Fruit fly (Drosophila melanogaster) whole organism, embryonic: Measurements from ENCODE around the gene Mtp.

Source experiments
- Ada2b ChIP-seq: fragments of 200-800 bp; sonication (Bioruptor generic); IDR thresholded peaks from 2 replicates; pipeline ENCODE4 v1.3.6; 2022; ENCODE audit warnings: missing biosample characterization, missing genetic modification characterization
- CG10431 ChIP-seq: fragments of 200-800 bp; sonication (Bioruptor generic); optimal IDR thresholded peaks from 3 replicates; lab custom pipeline; 2018; ENCODE audit warnings: missing biosample characterization, mild to moderate bottlenecking, missing genetic modification characterization
- CG11456 ChIP-seq: fragments of 200-800 bp; sonication (Bioruptor generic); IDR thresholded peaks from 3 replicates; pipeline ENCODE4 v1.3.6; 2022; ENCODE audit warnings: missing biosample characterization, missing genetic modification characterization
- CG11696 ChIP-seq: fragments of 200-800 bp; sonication (Bioruptor generic); IDR thresholded peaks from 2 replicates; pipeline ENCODE4 v1.3.6; 2022; ENCODE audit warnings: missing biosample characterization, missing genetic modification characterization
- CG11723 ChIP-seq: fragments of 200-800 bp; sonication (Bioruptor generic); optimal IDR thresholded peaks from 2 replicates; lab custom pipeline; 2017; ENCODE audit warnings: missing biosample characterization, mild to moderate bottlenecking, missing genetic modification characterization
- CG12769 ChIP-seq: fragments of 200-800 bp; sonication (Bioruptor generic); optimal IDR thresholded peaks from 2 replicates; lab custom pipeline; 2019; ENCODE audit warnings: missing biosample characterization, mild to moderate bottlenecking, missing genetic modification characterization, moderate library complexity
- CG13624 ChIP-seq: fragments of 200-800 bp; sonication (Bioruptor generic); optimal IDR thresholded peaks from 2 replicates; lab custom pipeline; 2016; ENCODE audit warnings: missing biosample characterization, missing genetic modification characterization
- CG13775 ChIP-seq: fragments of 200-800 bp; sonication (Bioruptor generic); optimal IDR thresholded peaks from 3 replicates; lab custom pipeline; 2017; ENCODE audit warnings: missing biosample characterization, mild to moderate bottlenecking, missing genetic modification characterization
- CG15073 ChIP-seq: fragments of 200-800 bp; sonication (Bioruptor generic); optimal IDR thresholded peaks from 2 replicates; lab custom pipeline; 2016; ENCODE audit warnings: missing biosample characterization, missing genetic modification characterization
- CG1603 ChIP-seq: fragments of 200-800 bp; sonication (Bioruptor generic); optimal IDR thresholded peaks from 2 replicates; lab custom pipeline; 2019; ENCODE audit warnings: missing biosample characterization, mild to moderate bottlenecking, missing genetic modification characterization, moderate library complexity
- CG17829 ChIP-seq: fragments of 200-800 bp; optimal IDR thresholded peaks from 2 replicates; lab custom pipeline; 2019; ENCODE audit warnings: missing biosample characterization, mild to moderate bottlenecking, missing genetic modification characterization, moderate library complexity
- CG2120 ChIP-seq: fragments of 200-800 bp; sonication (Bioruptor generic); optimal IDR thresholded peaks from 3 replicates; lab custom pipeline; 2016; ENCODE audit warnings: missing biosample characterization, missing genetic modification characterization
- CG3065 ChIP-seq: fragments of 200-800 bp; sonication (Bioruptor generic); optimal IDR thresholded peaks from 2 replicates; lab custom pipeline; 2016; ENCODE audit warnings: missing biosample characterization, missing genetic modification characterization
- CG4617 ChIP-seq: fragments of 200-800 bp; sonication (Bioruptor generic); optimal IDR thresholded peaks from 3 replicates; lab custom pipeline; 2016; ENCODE audit warnings: missing biosample characterization, missing genetic modification characterization, borderline replicate concordance
- CG4854 ChIP-seq: fragments of 200-800 bp; sonication (Bioruptor generic); optimal IDR thresholded peaks from 2 replicates; lab custom pipeline; 2016; ENCODE audit warnings: missing biosample characterization, missing genetic modification characterization, inconsistent platforms
- CG6654 ChIP-seq: fragments of 200-800 bp; sonication (Bioruptor generic); optimal IDR thresholded peaks from 2 replicates; lab custom pipeline; 2017; ENCODE audit warnings: missing biosample characterization, mild to moderate bottlenecking, missing genetic modification characterization
- CG7963 ChIP-seq: fragments of 200-800 bp; sonication (Bioruptor generic); IDR thresholded peaks from 3 replicates; pipeline ENCODE4 v1.3.6; 2022; ENCODE audit warnings: missing biosample characterization, missing genetic modification characterization; ENCODE audit not compliant: partially characterized antibody
- CG9932 ChIP-seq: fragments of 200-800 bp; sonication (Bioruptor generic); IDR thresholded peaks from 2 replicates; pipeline ENCODE4 v1.3.6; 2022; ENCODE audit warnings: missing biosample characterization, missing genetic modification characterization
- CkIIα-i1 ChIP-seq: fragments of 200-800 bp; sonication (Bioruptor generic); IDR thresholded peaks from 2 replicates; pipeline ENCODE4 v1.3.6; 2022; ENCODE audit warnings: missing biosample characterization, missing genetic modification characterization
- Dek ChIP-seq: fragments of 200-800 bp; sonication (Bioruptor generic); optimal IDR thresholded peaks from 3 replicates; lab custom pipeline; 2019; ENCODE audit warnings: missing biosample characterization, mild to moderate bottlenecking, missing genetic modification characterization, moderate library complexity
- Drgx ChIP-seq: fragments of 200-800 bp; sonication (Bioruptor generic); IDR thresholded peaks from 2 replicates; pipeline ENCODE4 v1.3.6; 2022; ENCODE audit warnings: missing biosample characterization, missing genetic modification characterization
- Eip74EF ChIP-seq, 2 experiments: fragments of 200-800 bp in 1 of 2; fragments of >200 bp in 1 of 2; sonication (Bioruptor generic) in 1 of 2; optimal IDR thresholded peaks; 2 replicates each; lab custom pipeline; 2017 to 2019; ENCODE audit warnings: missing biosample characterization in 2 of 2, missing genetic modification characterization in 2 of 2, mild to moderate bottlenecking in 1 of 2, moderate library complexity in 1 of 2
- Gug ChIP-seq: fragments of 200-800 bp; sonication (Bioruptor generic); IDR thresholded peaks from 4 replicates; pipeline ENCODE4 v1.3.6; 2022; ENCODE audit warnings: missing biosample characterization, missing genetic modification characterization
- HmgD ChIP-seq: fragments of 200-800 bp; sonication (Bioruptor generic); optimal IDR thresholded peaks from 3 replicates; lab custom pipeline; 2016; ENCODE audit warnings: missing biosample characterization, missing genetic modification characterization
- Mes4 ChIP-seq: fragments of 200-800 bp; sonication (Bioruptor generic); optimal IDR thresholded peaks from 2 replicates; lab custom pipeline; 2016; ENCODE audit warnings: missing biosample characterization, missing genetic modification characterization
- Myb ChIP-seq: fragments of 200-800 bp; sonication (Bioruptor generic); optimal IDR thresholded peaks from 2 replicates; lab custom pipeline; 2016; ENCODE audit warnings: missing biosample characterization, missing genetic modification characterization
- NfI ChIP-seq: fragments of 200-800 bp; sonication (Bioruptor generic); optimal IDR thresholded peaks from 3 replicates; lab custom pipeline; 2018; ENCODE audit warnings: missing biosample characterization, mild to moderate bottlenecking, missing genetic modification characterization, moderate library complexity
- Sry-β ChIP-seq: fragments of 200-800 bp; sonication (Bioruptor generic); optimal IDR thresholded peaks from 2 replicates; lab custom pipeline; 2018; ENCODE audit warnings: missing biosample characterization, mild to moderate bottlenecking, missing genetic modification characterization, moderate library complexity
- Xbp1 ChIP-seq: fragments of 200-800 bp; sonication (Bioruptor generic); optimal IDR thresholded peaks from 3 replicates; lab custom pipeline; 2016; ENCODE audit warnings: missing biosample characterization, mild to moderate bottlenecking, missing genetic modification characterization
- YL-1 ChIP-seq: fragments of 200-800 bp; sonication (Bioruptor generic); optimal IDR thresholded peaks from 3 replicates; lab custom pipeline; 2017; ENCODE audit warnings: missing biosample characterization, mild to moderate bottlenecking, missing genetic modification characterization
- ase ChIP-seq: fragments of 200-800 bp; sonication (Bioruptor generic); IDR thresholded peaks from 3 replicates; pipeline ENCODE4 v1.3.6; 2022; ENCODE audit warnings: missing biosample characterization, missing genetic modification characterization
- bab2 ChIP-seq: fragments of 200-800 bp; sonication (Bioruptor generic); optimal IDR thresholded peaks from 2 replicates; lab custom pipeline; 2016; ENCODE audit warnings: missing biosample characterization, missing genetic modification characterization
- cas ChIP-seq: fragments of 200-800 bp; sonication (Bioruptor generic); IDR thresholded peaks from 2 replicates; pipeline ENCODE4 v1.3.6; 2022; ENCODE audit warnings: missing biosample characterization, missing genetic modification characterization
- chif ChIP-seq, 2 experiments: fragments of 200-800 bp; sonication (Bioruptor generic); optimal IDR thresholded peaks; 3 replicates each; lab custom pipeline; 2016; ENCODE audit warnings: missing biosample characterization in 2 of 2, missing genetic modification characterization in 2 of 2
- en ChIP-seq: fragments of 200-800 bp; sonication (Bioruptor generic); optimal IDR thresholded peaks from 2 replicates; lab custom pipeline; 2016; ENCODE audit warnings: missing biosample characterization, missing genetic modification characterization
- esg ChIP-seq: fragments of 200-800 bp; sonication (Bioruptor generic); conservative IDR thresholded peaks from 2 replicates; pipeline ENCODE4 v1.3.6; 2022; ENCODE audit warnings: missing biosample characterization, missing genetic modification characterization
- exex ChIP-seq: fragments of 200-800 bp; sonication (Bioruptor generic); optimal IDR thresholded peaks from 4 replicates; lab custom pipeline; 2018; ENCODE audit warnings: missing biosample characterization, mild to moderate bottlenecking, missing genetic modification characterization, moderate library complexity
- fd96Cb ChIP-seq: fragments of 200-800 bp; sonication (Bioruptor generic); optimal IDR thresholded peaks from 2 replicates; lab custom pipeline; 2018; ENCODE audit warnings: missing biosample characterization, mild to moderate bottlenecking, missing genetic modification characterization, moderate library complexity
- fru ChIP-seq: fragments of >200 bp; optimal IDR thresholded peaks from 2 replicates; lab custom pipeline; 2017
- gem ChIP-seq: fragments of 200-800 bp; sonication (Bioruptor generic); optimal IDR thresholded peaks from 2 replicates; lab custom pipeline; 2019; ENCODE audit warnings: missing biosample characterization, mild to moderate bottlenecking, missing genetic modification characterization, moderate library complexity
- gt ChIP-seq: fragments of 200-800 bp; sonication (Bioruptor generic); IDR thresholded peaks from 2 replicates; pipeline ENCODE4 v1.3.6; 2022; ENCODE audit warnings: missing biosample characterization, missing genetic modification characterization
- insv ChIP-seq, 2 experiments: fragments of 200-800 bp; sonication (Bioruptor generic); optimal IDR thresholded peaks; 3 replicates each; lab custom pipeline; 2016 to 2018; ENCODE audit warnings: missing biosample characterization in 2 of 2, missing genetic modification characterization in 2 of 2
- kni ChIP-seq: fragments of 200-800 bp; sonication (Bioruptor generic); optimal IDR thresholded peaks from 3 replicates; lab custom pipeline; 2017; ENCODE audit warnings: mild to moderate bottlenecking, missing biosample characterization, missing genetic modification reagents, missing genetic modification characterization
- lilli ChIP-seq: fragments of 200-800 bp; sonication (Bioruptor generic); optimal IDR thresholded peaks from 3 replicates; lab custom pipeline; 2016; ENCODE audit warnings: missing biosample characterization, missing genetic modification characterization
- lov ChIP-seq, 2 experiments: fragments of 200-800 bp in 1 of 2; fragments of >200 bp in 1 of 2; sonication (Bioruptor generic) in 1 of 2; IDR thresholded peaks in 1 of 2; optimal IDR thresholded peaks in 1 of 2; 2 replicates in 1 of 2; 3 replicates in 1 of 2; pipeline versions ENCODE4 v1.3.6 to Lab custom; 2017 to 2022; ENCODE audit warnings: missing biosample characterization in 1 of 2, missing genetic modification characterization in 1 of 2
- otp ChIP-seq: fragments of 200-800 bp; sonication (Bioruptor generic); IDR thresholded peaks from 3 replicates; pipeline ENCODE4, ENCODE4 v1.3.6; 2022; ENCODE audit warnings: missing biosample characterization, missing genetic modification characterization
- pros ChIP-seq: fragments of 200-800 bp; sonication (Bioruptor generic); optimal IDR thresholded peaks from 3 replicates; lab custom pipeline; 2019; ENCODE audit warnings: missing biosample characterization, mild to moderate bottlenecking, missing genetic modification characterization, moderate library complexity
- stc ChIP-seq: fragments of 200-800 bp; sonication (Bioruptor generic); IDR thresholded peaks from 2 replicates; pipeline ENCODE4 v1.3.6; 2022; ENCODE audit warnings: missing biosample characterization, missing genetic modification characterization
- unpg ChIP-seq: fragments of 200-800 bp; sonication (Bioruptor generic); optimal IDR thresholded peaks from 3 replicates; lab custom pipeline; 2018; ENCODE audit warnings: missing biosample characterization, mild to moderate bottlenecking, missing genetic modification characterization, moderate library complexity
- vvl ChIP-seq: fragments of 200-800 bp; sonication (Bioruptor generic); IDR thresholded peaks from 2 replicates; pipeline ENCODE4 v1.3.6; 2022; ENCODE audit warnings: missing biosample characterization, missing genetic modification characterization
- wdn ChIP-seq: fragments of 200-800 bp; sonication (Bioruptor generic); IDR thresholded peaks from 2 replicates; pipeline ENCODE4 v1.3.6; 2022; ENCODE audit warnings: missing biosample characterization, missing genetic modification characterization

Gene Mtp

dm6 chr2L:20891188-20891587 is 31.5 kb downstream of the Mtp start (continued):
- TF ChIP-seq YL-1 (GFP tag; lab: Kevin White, UChicago): no peak
- TF ChIP-seq lilli (GFP tag; lab: Kevin White, UChicago): peak; percentile 29
- no peak for TF ChIP-seq lov (optimal IDR thresholded peaks at IDR 0.05; lab: Kevin White, UChicago)
- no peak for TF ChIP-seq lov (GFP tag; IDR thresholded peaks at IDR 0.05; lab: Robert Waterston, UW)
- peak; percentile 7 for TF ChIP-seq CG2120 (GFP tag; lab: Kevin White, UChicago)
- TF ChIP-seq gem: peak; percentile 3
- no peak for TF ChIP-seq Dek (tag; lab: Kevin White, UChicago)
- peak; percentile 36; the same call in 1 of the 2 replicates for TF ChIP-seq CG9932 (GFP tag; lab: Robert Waterston, UW)
- no peak for TF ChIP-seq wdn (GFP tag; lab: Robert Waterston, UW)
- TF ChIP-seq Drgx (GFP tag; lab: Robert Waterston, UW): peak; percentile 61
- TF ChIP-seq CG3065: no peak
- peak; percentile 12 for TF ChIP-seq Xbp1 (GFP tag; lab: Kevin White, UChicago)
- no peak for TF ChIP-seq CG11696 (GFP tag; lab: Robert Waterston, UW)
- TF ChIP-seq chif (GFP tag; optimal IDR thresholded peaks at IDR 0.05; lab: Kevin White, UChicago): no peak
- no peak for TF ChIP-seq ase
- TF ChIP-seq fd96Cb (tag; lab: Kevin White, UChicago): no peak
- peak; percentile 23 for TF ChIP-seq CG12769 (tag; lab: Kevin White, UChicago)
- peak; percentile 82; the same call in 2 of the 3 replicates for TF ChIP-seq CG11456 (GFP tag; lab: Robert Waterston, UW)
- TF ChIP-seq CG13624 (GFP tag; lab: Kevin White, UChicago): no peak
- TF ChIP-seq CG15073 (GFP tag; lab: Kevin White, UChicago): peak; percentile 99
- TF ChIP-seq esg: 0 out of 2 replicates have a peak, but pooled peaks have one; percentile 14
- TF ChIP-seq CG11723 (GFP tag; lab: Kevin White, UChicago): no peak
- TF ChIP-seq otp: no peak
- no peak for TF ChIP-seq CG10431
- no peak for TF ChIP-seq CG4617 (GFP tag; lab: Kevin White, UChicago)
- no peak for TF ChIP-seq Myb (GFP tag; lab: Kevin White, UChicago)
- TF ChIP-seq CG13775: peak; percentile 2
- TF ChIP-seq Ada2b (GFP tag; lab: Robert Waterston, UW): no peak
- TF ChIP-seq bab2: no peak
- no peak for TF ChIP-seq Mes4 (GFP tag; lab: Kevin White, UChicago)
- TF ChIP-seq vvl: peak; percentile 50
- no peak for TF ChIP-seq gt
- no peak for TF ChIP-seq fru (lab: Kevin White, UChicago)
- peak; percentile 41; the same call in 2 of the 4 replicates for TF ChIP-seq Gug (GFP tag; lab: Robert Waterston, UW)

DNA sequence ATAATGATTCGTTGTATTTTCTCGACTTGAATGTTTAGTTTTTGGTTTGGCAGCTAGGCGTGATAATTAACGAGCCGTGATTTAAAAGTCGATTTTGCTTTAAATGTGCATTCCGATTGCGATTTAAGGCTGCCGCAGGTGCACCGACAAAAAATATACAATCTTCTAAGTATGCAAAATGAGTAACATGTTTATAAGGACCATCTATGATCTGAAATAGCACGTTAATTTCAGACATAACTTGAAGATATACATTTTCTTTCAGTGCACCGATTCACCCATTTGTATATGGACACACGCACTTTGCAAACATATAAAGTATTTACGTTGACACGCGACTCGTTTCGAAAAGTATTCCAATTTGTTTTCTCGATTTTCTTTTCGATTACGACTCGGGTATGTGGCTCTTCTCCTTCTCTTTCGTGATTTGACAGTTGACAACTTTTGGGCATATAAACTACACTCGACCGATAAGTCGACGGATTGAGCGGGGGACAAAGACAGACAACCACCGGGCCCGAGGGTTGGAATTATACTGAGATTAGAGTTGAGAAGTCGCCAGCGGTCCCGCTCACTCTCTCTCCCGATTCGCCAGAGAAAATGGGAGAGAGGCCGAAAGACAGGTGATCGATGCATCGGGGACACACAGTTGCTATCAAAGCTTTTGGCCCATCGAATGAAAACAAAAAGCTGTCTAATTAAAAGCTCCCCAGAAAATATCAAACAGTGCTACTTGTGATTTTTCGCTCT is 32.6 kb downstream of the Mtp start:
- no peak for TF ChIP-seq en (GFP tag; lab: Kevin White, UChicago)
- no peak for TF ChIP-seq cas (GFP tag; lab: Robert Waterston, UW)
- TF ChIP-seq CkIIα-i1 (GFP tag; lab: Robert Waterston, UW): no peak
- TF ChIP-seq CG4854 (GFP tag; lab: Kevin White, UChicago): peak; percentile 4
- no peak for TF ChIP-seq Eip74EF (GFP tag; optimal IDR thresholded peaks at IDR 0.05; lab: Kevin White, UChicago)
- TF ChIP-seq insv (GFP tag; optimal IDR thresholded peaks at IDR 0.05; lab: Kevin White, UChicago): no peak
- peak; percentile 57 for TF ChIP-seq kni (GFP tag; lab: Kevin White, UChicago)
- TF ChIP-seq stc: no peak; the same call in 1 of the 2 replicates
- TF ChIP-seq CG7963: no peak
- TF ChIP-seq CG1603: peak; percentile 67
- no peak for TF ChIP-seq CG17829
- no peak for TF ChIP-seq HmgD
- TF ChIP-seq Sry-β (GFP tag; lab: Kevin White, UChicago): peak; percentile 21
- peak; percentile 62 for TF ChIP-seq exex (tag; lab: Kevin White, UChicago)
- no peak for TF ChIP-seq NfI (GFP tag; lab: Kevin White, UChicago)
- TF ChIP-seq CG6654 (GFP tag; lab: Kevin White, UChicago): no peak
- TF ChIP-seq unpg (GFP tag; lab: Kevin White, UChicago): peak; percentile 34
- TF ChIP-seq pros (GFP tag; lab: Kevin White, UChicago): no peak
